Worm (Caenorhabditis elegans) whole organism, late embryonic: ENCODE measurements around the gene henn-1.

Experiments used
- C08G9.2 ChIP-seq: sonication (generic microtip); optimal IDR thresholded peaks from 2 replicates; lab custom pipeline; 2016; ENCODE audit warnings: mild to moderate bottlenecking, missing genetic modification characterization, moderate library complexity, missing compliant biosample characterization
- F13H6.1 ChIP-seq: sonication (generic microtip); optimal IDR thresholded peaks from 2 replicates; lab custom pipeline; 2016; ENCODE audit warnings: missing genetic modification characterization, missing compliant biosample characterization
- K02D7.2 ChIP-seq: sonication (generic microtip); optimal IDR thresholded peaks from 2 replicates; lab custom pipeline; 2017; ENCODE audit warnings: mild to moderate bottlenecking, missing genetic modification characterization, missing compliant biosample characterization
- K09A11.1 ChIP-seq: sonication (generic microtip); optimal IDR thresholded peaks from 2 replicates; lab custom pipeline; 2017; ENCODE audit warnings: antibody characterized with exemption, mild to moderate bottlenecking, missing genetic modification characterization, missing compliant biosample characterization; ENCODE audit not compliant: insufficient read depth
- Y22D7AL.16 ChIP-seq: sonication (generic microtip); optimal IDR thresholded peaks from 2 replicates; lab custom pipeline; 2016; ENCODE audit warnings: missing genetic modification characterization, missing compliant biosample characterization
- ceh-18 ChIP-seq: sonication (generic microtip); optimal IDR thresholded peaks from 2 replicates; lab custom pipeline; 2016; ENCODE audit warnings: missing genetic modification characterization, missing compliant biosample characterization
- ceh-19 ChIP-seq: fragments of 200-800 bp; sonication (Bioruptor generic); optimal IDR thresholded peaks from 2 replicates; lab custom pipeline; 2018; ENCODE audit warnings: mild to moderate bottlenecking, missing genetic modification characterization, missing compliant biosample characterization
- ceh-22 ChIP-seq: sonication (generic microtip); optimal IDR thresholded peaks from 2 replicates; lab custom pipeline; 2017; ENCODE audit warnings: missing biosample characterization, missing genetic modification characterization
- ceh-31 ChIP-seq: sonication (generic microtip); optimal IDR thresholded peaks from 2 replicates; lab custom pipeline; 2016; ENCODE audit warnings: missing genetic modification characterization, missing compliant biosample characterization
- ceh-45 ChIP-seq: fragments of 200-800 bp; sonication (Bioruptor generic); IDR thresholded peaks from 2 replicates; pipeline ENCODE4 v1.3.6; 2022; ENCODE audit warnings: missing genetic modification reagents, missing genetic modification characterization, missing compliant biosample characterization
- ceh-48 ChIP-seq: sonication (generic microtip); optimal IDR thresholded peaks from 2 replicates; lab custom pipeline; 2016; ENCODE audit warnings: missing genetic modification characterization, inconsistent platforms, missing compliant biosample characterization
- ceh-9 ChIP-seq: sonication (generic microtip); optimal IDR thresholded peaks from 2 replicates; lab custom pipeline; 2016; ENCODE audit warnings: mild to moderate bottlenecking, missing genetic modification characterization, inconsistent platforms, missing compliant biosample characterization
- che-1 ChIP-seq: sonication (generic microtip); optimal IDR thresholded peaks from 2 replicates; lab custom pipeline; 2016; ENCODE audit warnings: mild to moderate bottlenecking, missing genetic modification characterization, missing compliant biosample characterization
- dmd-4 ChIP-seq: sonication (generic microtip); optimal IDR thresholded peaks from 2 replicates; lab custom pipeline; 2016; ENCODE audit warnings: borderline replicate concordance, missing genetic modification characterization, missing compliant biosample characterization
- elt-2 ChIP-seq: sonication (generic microtip); optimal IDR thresholded peaks from 2 replicates; lab custom pipeline; 2016; ENCODE audit warnings: missing genetic modification reagents, missing genetic modification characterization, missing compliant biosample characterization
- ets-4 ChIP-seq: sonication (generic microtip); optimal IDR thresholded peaks from 2 replicates; lab custom pipeline; 2016; ENCODE audit warnings: missing genetic modification characterization, missing compliant biosample characterization
- eyg-1 ChIP-seq: sonication (generic microtip); optimal IDR thresholded peaks from 2 replicates; lab custom pipeline; 2016; ENCODE audit warnings: missing genotype, missing genetic modification characterization, missing compliant biosample characterization
- fax-1 ChIP-seq: sonication (generic microtip); optimal IDR thresholded peaks from 2 replicates; lab custom pipeline; 2016; ENCODE audit warnings: missing genotype, missing genetic modification characterization, missing compliant biosample characterization
- fkh-10 ChIP-seq: fragments of 150-350 bp; optimal IDR thresholded peaks from 2 replicates; lab custom pipeline; 2014; ENCODE audit warnings: missing biosample characterization, missing genetic modification reagents, missing genetic modification characterization
- fkh-6 ChIP-seq: sonication (generic microtip); optimal IDR thresholded peaks from 2 replicates; lab custom pipeline; 2016; ENCODE audit warnings: missing genetic modification characterization, missing compliant biosample characterization
- hlh-15 ChIP-seq: sonication (generic microtip); optimal IDR thresholded peaks from 2 replicates; lab custom pipeline; 2016; ENCODE audit warnings: missing genetic modification characterization, missing compliant biosample characterization
- hlh-30 ChIP-seq: sonication (generic microtip); optimal IDR thresholded peaks from 2 replicates; lab custom pipeline; 2017; ENCODE audit warnings: antibody characterized with exemption, missing genetic modification characterization, missing compliant biosample characterization; ENCODE audit not compliant: insufficient read depth
- hlh-6 ChIP-seq: sonication (generic microtip); optimal IDR thresholded peaks from 2 replicates; lab custom pipeline; 2016; ENCODE audit warnings: missing genotype, missing genetic modification characterization, missing compliant biosample characterization
- lin-11 ChIP-seq: fragments of 200-800 bp; sonication (Bioruptor generic); optimal IDR thresholded peaks from 2 replicates; lab custom pipeline; 2018; ENCODE audit warnings: mild to moderate bottlenecking, missing genetic modification characterization, missing compliant biosample characterization
- npax-4 ChIP-seq: sonication (generic microtip); optimal IDR thresholded peaks from 2 replicates; lab custom pipeline; 2016; ENCODE audit warnings: missing genetic modification characterization, missing compliant biosample characterization
- pha-2 ChIP-seq: sonication (generic microtip); optimal IDR thresholded peaks from 2 replicates; lab custom pipeline; 2017; ENCODE audit warnings: mild to moderate bottlenecking, missing genetic modification characterization, missing compliant biosample characterization
- rnt-1 ChIP-seq: sonication (generic microtip); optimal IDR thresholded peaks from 2 replicates; lab custom pipeline; 2016; ENCODE audit warnings: missing genetic modification characterization, missing compliant biosample characterization
- sdc-2 ChIP-seq: sonication (generic microtip); optimal IDR thresholded peaks from 2 replicates; lab custom pipeline; 2016; ENCODE audit warnings: missing genotype, missing genetic modification characterization, missing compliant biosample characterization
- sox-4 ChIP-seq: sonication (generic microtip); optimal IDR thresholded peaks from 2 replicates; lab custom pipeline; 2017; ENCODE audit warnings: mild to moderate bottlenecking, missing genetic modification characterization, inconsistent platforms, missing compliant biosample characterization
- syd-9 ChIP-seq: sonication (generic microtip); optimal IDR thresholded peaks from 2 replicates; lab custom pipeline; 2016; ENCODE audit warnings: mild to moderate bottlenecking, missing genetic modification characterization, moderate library complexity, missing compliant biosample characterization
- unc-3 ChIP-seq, 2 experiments: fragments of 200-800 bp in 1 of 2; sonication (Bioruptor generic) in 1 of 2; sonication (generic microtip) in 1 of 2; conservative IDR thresholded peaks in 1 of 2; optimal IDR thresholded peaks in 1 of 2; 2 replicates each; pipeline versions ENCODE4 v1.3.6 to Lab custom; 2016 to 2022; ENCODE audit warnings: missing compliant biosample characterization in 2 of 2, missing genetic modification characterization in 2 of 2, missing genetic modification reagents in 1 of 2
- unc-42 ChIP-seq: sonication (generic microtip); optimal IDR thresholded peaks from 2 replicates; lab custom pipeline; 2016; ENCODE audit warnings: missing genotype, missing genetic modification characterization, missing compliant biosample characterization
- unc-55 ChIP-seq: sonication (generic microtip); optimal IDR thresholded peaks from 2 replicates; lab custom pipeline; 2017; ENCODE audit warnings: missing biosample characterization, missing genetic modification reagents, missing genetic modification characterization
- unc-86 ChIP-seq: sonication (generic microtip); optimal IDR thresholded peaks from 2 replicates; lab custom pipeline; 2016; ENCODE audit warnings: missing genetic modification characterization, missing compliant biosample characterization
- ztf-16 ChIP-seq: sonication (generic microtip); optimal IDR thresholded peaks from 2 replicates; lab custom pipeline; 2017; ENCODE audit warnings: missing genetic modification characterization, missing compliant biosample characterization

The henn-1 gene

DNA sequence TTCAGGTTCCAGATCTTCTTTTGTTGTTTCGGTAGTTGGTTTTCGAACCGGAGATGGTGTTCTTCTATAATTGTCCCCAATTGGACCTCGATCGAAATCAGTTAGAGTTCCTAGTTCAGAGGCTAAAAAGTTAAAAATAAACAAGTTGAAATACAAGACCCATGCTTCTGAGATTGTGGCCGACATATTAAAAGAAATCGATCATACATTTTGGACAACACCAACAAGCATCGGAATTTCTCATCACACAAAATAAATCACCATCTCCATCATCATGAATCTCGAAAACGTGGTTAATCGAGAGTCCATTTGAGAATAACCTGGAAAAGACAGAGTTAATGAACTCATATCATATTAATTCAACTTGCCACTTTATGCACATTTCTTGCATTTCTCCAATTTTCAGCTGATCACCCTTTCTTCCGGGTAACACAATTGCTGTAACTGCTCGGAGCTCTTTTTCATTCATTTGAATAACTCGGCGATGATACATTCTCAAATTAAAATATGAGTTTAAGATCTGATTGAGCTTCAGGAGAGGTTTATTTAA lies 39.3 kb downstream of the henn-1 start, which contains the start of the genes mps-4 and F09G8.10:
mps-4 (minus strand) TSS at position 101 of the 550 bp plus-strand sequence.
F09G8.10 (minus strand) TSS at position 500 of the 550 bp plus-strand sequence.
- TF ChIP-seq F13H6.1 (tag; lab: Kevin White, UChicago) (no peak), npax-4 (tag; lab: Kevin White, UChicago) (no peak), ceh-9 (tag; lab: Kevin White, UChicago) (no peak), ceh-45 (GFP tag; lab: Robert Waterston, UW) (no peak), ets-4 (no peak), ceh-31 (tag; lab: Kevin White, UChicago) (no peak), hlh-15 (tag; lab: Kevin White, UChicago) (no peak), eyg-1 (tag; lab: Kevin White, UChicago) (no peak), ztf-16 (no peak), C08G9.2 (tag; lab: Kevin White, UChicago) (no peak), pha-2 (tag; lab: Kevin White, UChicago) (no peak), rnt-1 (tag; lab: Kevin White, UChicago) (no peak), K02D7.2 (tag; lab: Kevin White, UChicago) (no peak), fkh-10 (GFP tag; lab: Kevin White, UChicago) (no peak), unc-42 (no peak)

ce11 chrIII:8275871-8276270 lies 43.4 kb downstream of the henn-1 start, which contains the start of gene clec-160:
Gene clec-160, minus strand, starts transcription at chrIII:8275971.
- TF ChIP-seq ceh-48 (tag; lab: Kevin White, UChicago) (no peak), sdc-2 (no peak), syd-9 (no peak), ceh-31 (tag; lab: Kevin White, UChicago) (no peak), ceh-18 (tag; lab: Kevin White, UChicago) (no peak), fkh-6 (no peak)
- TF ChIP-seq, all 69 proteins: peak for 0

ce11 chrIII:8278801-8279200 lies 46.4 kb downstream of the henn-1 start, which contains the start of gene mig-10:
Gene mig-10, plus strand, starts transcription at chrIII:8279101.
- TF ChIP-seq ceh-19 (GFP tag; lab: Kevin White, UChicago): no peak
- no peak for TF ChIP-seq lin-11
- no peak for TF ChIP-seq K02D7.2 (tag; lab: Kevin White, UChicago)
- no peak for TF ChIP-seq fax-1 (tag; lab: Kevin White, UChicago)
- no peak for TF ChIP-seq che-1 (tag; lab: Kevin White, UChicago)
- TF ChIP-seq hlh-6: no peak
- TF ChIP-seq hlh-15 (tag; lab: Kevin White, UChicago): no peak
- no peak for TF ChIP-seq unc-86 (tag; lab: Kevin White, UChicago)
- TF ChIP-seq ceh-48 (tag; lab: Kevin White, UChicago): no peak
- TF ChIP-seq K09A11.1 (tag; lab: Kevin White, UChicago): no peak
- no peak for TF ChIP-seq F13H6.1 (tag; lab: Kevin White, UChicago)
- TF ChIP-seq ceh-22 (tag; lab: Kevin White, UChicago): no peak
- TF ChIP-seq, all 69 proteins: peak for 0

DNA sequence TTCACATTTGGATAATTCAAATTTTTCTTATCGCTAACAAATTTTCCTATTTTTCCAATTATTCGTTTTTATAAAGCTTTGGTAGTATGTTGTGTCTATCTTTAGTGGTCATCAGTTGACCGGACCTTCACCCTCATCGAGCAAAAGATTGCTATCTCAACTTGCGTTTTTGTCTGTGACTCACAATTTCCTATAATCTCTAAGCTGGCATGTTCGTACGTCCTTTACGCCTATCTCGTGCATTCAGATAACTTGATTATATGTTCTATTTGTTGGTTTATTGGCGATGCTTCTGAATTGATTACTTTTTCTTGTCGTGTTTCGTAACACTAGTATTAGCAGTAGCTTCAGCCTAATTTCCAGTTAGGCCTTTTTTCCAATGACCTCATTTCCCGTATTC lies 47.1 kb downstream of the henn-1 start:
- TF ChIP-seq eyg-1 (tag; lab: Kevin White, UChicago) (no peak), dmd-4 (tag; lab: Kevin White, UChicago) (no peak), unc-3 (GFP tag; conservative IDR thresholded peaks at IDR 0.05; lab: Robert Waterston, UW) (no peak), unc-3 (tag; optimal IDR thresholded peaks at IDR 0.05; lab: Kevin White, UChicago) (no peak), unc-55 (peak; percentile 19), unc-42 (peak; percentile 55), elt-2 (tag; lab: Kevin White, UChicago) (peak; percentile 21), syd-9 (no peak), Y22D7AL.16 (tag; lab: Kevin White, UChicago) (no peak)

ce11 chrIII:8280352-8280751 lies 47.9 kb downstream of the henn-1 start:
- no peak for TF ChIP-seq K02D7.2 (tag; lab: Kevin White, UChicago)
- TF ChIP-seq hlh-30 (tag; lab: Kevin White, UChicago): no peak
- peak; percentile 11 for TF ChIP-seq ceh-31 (tag; lab: Kevin White, UChicago)
- no peak for TF ChIP-seq sox-4 (tag; lab: Kevin White, UChicago)
